Worm (Caenorhabditis elegans): ENCODE results near the gene B0303.11.

DNA sequence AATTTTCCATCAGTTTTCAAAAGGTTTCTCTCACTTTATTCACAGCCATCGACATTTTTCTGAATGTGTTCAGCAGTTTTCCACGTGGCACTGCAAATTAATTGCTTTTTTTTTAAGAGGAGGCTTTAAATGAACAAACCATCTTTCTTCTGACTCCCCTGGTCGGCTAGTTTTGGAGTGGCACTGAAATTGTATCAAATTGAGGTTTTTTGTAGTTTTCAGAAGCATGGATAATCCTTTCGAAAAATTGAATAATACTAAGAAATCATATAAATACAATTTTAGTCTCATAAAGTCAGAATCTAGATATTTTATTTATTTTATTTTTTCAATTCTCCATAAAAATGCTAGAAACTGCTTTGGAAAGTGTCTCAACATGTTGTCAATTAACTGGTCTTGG, 5.4 kb downstream of the B0303.11 start, which contains the start of gene B0303.16:
- TF ChIP-seq ceh-58 (GFP tag; IDR thresholded peaks at IDR 0.05): no peak
- no peak for TF ChIP-seq die-1 (tag; optimal IDR thresholded peaks at IDR 0.05)
- no peak for TF ChIP-seq ama-1 (optimal IDR thresholded peaks at IDR 0.05)
- TF ChIP-seq ama-1 (GFP tag; optimal IDR thresholded peaks at IDR 0.05): no peak
- no peak for TF ChIP-seq nfya-1 (tag; optimal IDR thresholded peaks at IDR 0.05; ENCODE audit: borderline replicate concordance, insufficient read depth)
- TF ChIP-seq unc-62 (GFP tag; optimal IDR thresholded peaks at IDR 0.05): no peak
- TF ChIP-seq efl-1 (GFP tag; optimal IDR thresholded peaks at IDR 0.05): no peak
- TF ChIP-seq sdz-38 (tag; optimal IDR thresholded peaks at IDR 0.05): no peak
- TF ChIP-seq lir-1 (GFP tag; conservative IDR thresholded peaks at IDR 0.05): no peak
- no peak for TF ChIP-seq pha-4 (tag; optimal IDR thresholded peaks at IDR 0.05)
